Fruit fly (Drosophila melanogaster): ENCODE results near the gene CG5515.

The CG5515 gene

dm6 chr3R:24151924-24152809 is 36.5 kb downstream of the CG5515 start, which contains the start of the genes p38a and CG6178:
Gene p38a (minus strand): TSS chr3R:24152321.
Gene CG6178 (plus strand): TSS chr3R:24152347.
- peak; percentile 99 for TF ChIP-seq noc (tag; optimal IDR thresholded peaks at IDR 0.05)

dm6 chr3R:24150103-24150502 is 38.6 kb downstream of the CG5515 start, which contains the start of gene p38c:
Gene p38c (minus strand): TSS chr3R:24150203.
- TF ChIP-seq noc (tag; optimal IDR thresholded peaks at IDR 0.05), result no peak

DNA sequence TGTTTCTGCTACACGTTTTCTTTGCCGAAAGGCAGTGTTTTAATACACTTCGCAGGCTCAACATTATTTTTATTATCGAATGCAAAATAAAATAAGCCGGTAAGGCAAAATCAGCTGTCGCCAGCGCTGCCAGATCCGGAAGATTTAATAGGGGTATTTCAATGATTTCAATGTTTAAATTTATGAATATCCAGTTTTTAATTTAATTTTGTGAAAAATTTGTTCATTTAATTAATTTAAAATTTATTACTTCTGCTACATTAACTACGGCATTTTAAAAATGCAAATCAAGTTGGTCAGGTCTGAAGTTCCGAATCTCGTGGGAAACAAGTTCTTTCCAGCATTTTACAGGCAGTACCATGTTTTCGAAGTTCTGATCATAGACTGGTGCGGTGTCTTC is 39.9 kb downstream of the CG5515 start, which contains the start of gene Slimp:
TSS of gene Slimp (minus strand) at position 130 of the 400 bp plus-strand sequence.
- TF ChIP-seq noc (tag; optimal IDR thresholded peaks at IDR 0.05), result peak; percentile 21

DNA sequence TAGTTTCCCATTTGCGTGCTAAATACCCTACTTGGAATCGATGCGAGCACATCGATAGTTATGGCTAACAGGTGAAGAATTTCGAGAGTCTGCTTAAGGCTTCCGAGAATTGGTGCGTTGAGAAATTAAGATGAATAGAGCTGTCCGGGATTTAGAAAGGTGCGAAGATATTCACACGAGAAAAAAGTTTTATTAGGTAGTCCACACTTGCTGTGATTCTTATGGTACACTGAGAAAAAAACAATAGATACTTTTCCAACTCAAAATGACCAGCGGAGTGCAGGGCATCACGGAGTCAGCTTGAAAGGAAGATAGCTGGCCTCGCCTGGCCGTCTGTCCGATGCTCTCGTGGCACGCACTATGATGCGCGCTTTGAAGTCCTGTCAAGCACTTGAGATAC is 44.2 kb downstream of the CG5515 start:
- no peak for TF ChIP-seq noc (tag; optimal IDR thresholded peaks at IDR 0.05)

DNA sequence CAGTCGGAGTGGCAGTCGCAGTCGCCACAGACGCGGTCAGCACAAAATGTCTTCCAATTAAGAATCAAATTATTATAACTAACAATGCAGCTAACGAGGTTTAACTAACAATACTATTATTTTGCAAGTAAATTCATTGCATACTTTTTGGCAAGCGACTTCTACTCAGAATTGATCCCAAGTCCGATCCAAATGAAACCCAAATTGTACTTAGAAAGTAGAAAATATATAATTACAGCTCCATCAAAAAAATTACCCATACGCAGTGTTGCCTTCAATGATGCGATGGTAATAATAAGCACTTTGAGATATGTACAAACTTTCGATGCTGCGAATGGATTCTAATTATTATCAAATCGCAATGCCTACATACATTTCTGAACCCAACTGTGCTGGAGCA is 44.9 kb downstream of the CG5515 start:
- no peak for TF ChIP-seq noc (tag; optimal IDR thresholded peaks at IDR 0.05)

- TF ChIP-seq noc (tag; optimal IDR thresholded peaks at IDR 0.05), result no peak
These were observed 45.3 kb downstream of the CG5515 start for dm6 chr3R:24143372-24143771.

DNA sequence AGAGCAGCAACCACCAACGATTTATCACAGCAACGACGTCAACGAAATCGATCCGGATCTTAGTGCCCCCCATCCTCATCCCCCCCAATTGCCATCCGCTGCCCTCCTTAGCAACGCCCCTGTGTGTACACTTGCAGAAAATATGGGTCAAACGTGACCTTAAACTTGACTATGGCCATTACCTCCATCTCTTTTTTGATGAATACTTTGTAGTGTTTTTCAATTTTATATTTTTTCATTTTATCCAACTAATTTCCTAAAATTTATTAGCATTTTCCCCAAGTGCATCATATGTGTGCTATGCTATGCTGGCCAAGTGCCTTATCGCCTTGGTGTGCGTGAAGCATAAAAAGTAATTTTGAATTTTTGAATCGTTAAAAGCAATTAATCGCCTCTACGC is 45.7 kb downstream of the CG5515 start:
- TF ChIP-seq noc (tag; optimal IDR thresholded peaks at IDR 0.05), result no peak

- TF ChIP-seq noc (tag; optimal IDR thresholded peaks at IDR 0.05), result peak; percentile 81
These were observed 47.6 kb downstream of the CG5515 start, which contains the start of gene Kal1 for dm6 chr3R:24141013-24141592. Gene Kal1 (plus strand): TSS chr3R:24141395.

dm6 chr3R:24139646-24140130 is 49.0 kb downstream of the CG5515 start:
- no peak for TF ChIP-seq noc (tag; optimal IDR thresholded peaks at IDR 0.05)

DNA sequence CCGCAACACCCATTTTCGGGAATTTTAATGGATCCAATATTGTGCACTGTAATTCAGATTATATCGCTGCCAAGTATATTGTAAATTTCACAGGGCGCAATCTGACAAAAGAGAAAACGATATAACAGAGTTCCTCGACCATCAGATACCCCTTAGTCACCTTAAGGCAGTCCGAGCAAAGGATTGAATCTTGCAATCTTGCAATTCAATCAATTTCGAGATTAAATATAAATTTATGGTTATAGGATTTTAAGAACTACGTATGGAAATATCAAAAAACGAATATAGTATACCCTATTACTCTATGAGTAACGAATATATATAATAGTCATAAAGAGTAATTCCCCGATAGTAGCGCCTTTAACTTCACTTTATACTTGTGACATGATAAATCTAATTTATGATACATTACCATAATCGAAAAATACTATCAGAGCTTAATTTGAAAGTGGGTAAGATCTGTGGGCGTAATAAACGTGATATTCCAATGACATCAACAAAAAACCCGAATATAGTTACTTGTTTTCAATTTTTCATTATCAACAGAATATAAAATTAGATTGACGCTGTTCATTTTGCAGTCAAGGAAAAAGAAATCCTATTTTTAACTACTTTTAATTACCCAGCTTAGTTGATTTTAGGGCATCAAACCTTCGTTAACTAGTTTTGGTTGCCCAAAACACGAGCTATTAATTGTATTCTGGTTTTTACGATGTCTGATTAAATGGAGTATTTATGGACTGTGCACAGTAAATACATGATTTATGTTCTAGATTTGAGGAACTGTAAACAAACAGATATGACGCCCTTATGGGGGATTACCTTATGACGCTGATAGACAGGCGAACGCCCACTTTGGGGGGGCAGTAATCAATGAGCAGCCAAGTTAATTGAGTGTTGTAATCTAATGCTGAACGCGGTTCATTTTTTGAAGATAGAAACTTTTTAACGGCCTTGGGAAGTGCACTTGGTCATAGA is 49.9 kb downstream of the CG5515 start:
- peak; percentile 85 for TF ChIP-seq noc (tag; optimal IDR thresholded peaks at IDR 0.05)
